Worm (Caenorhabditis elegans): ENCODE results near the gene F28H6.7.

F28H6.7 gene

DNA sequence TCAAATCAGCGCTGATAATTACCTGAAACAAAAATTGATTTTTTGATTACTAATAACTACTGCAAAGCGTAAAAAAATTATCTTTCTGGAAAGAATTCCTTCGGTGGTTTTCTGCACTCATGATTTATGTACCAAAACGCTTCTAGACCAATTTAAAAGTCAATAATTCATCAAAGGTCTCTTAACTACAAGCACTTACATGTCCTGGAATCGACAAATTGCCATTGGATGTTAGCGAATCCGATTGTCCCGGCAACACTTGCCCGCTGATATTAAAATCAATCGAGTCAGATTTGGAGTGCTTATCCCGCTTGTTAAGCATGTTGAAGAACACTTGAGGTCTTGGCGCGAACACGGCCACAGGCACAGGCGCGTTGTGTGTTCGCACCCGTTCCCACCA lies 49.2 kb downstream of the F28H6.7 start:
- no peak for TF ChIP-seq T23F11.4 (GFP tag; optimal IDR thresholded peaks at IDR 0.05)
- no peak for TF ChIP-seq pha-2 (tag; optimal IDR thresholded peaks at IDR 0.05)
- TF ChIP-seq ets-4 (tag; optimal IDR thresholded peaks at IDR 0.05), result no peak
- no peak for TF ChIP-seq ahr-1 (tag; optimal IDR thresholded peaks at IDR 0.05)
- no peak for TF ChIP-seq npax-4 (tag; optimal IDR thresholded peaks at IDR 0.05)
- no peak for TF ChIP-seq ceh-34 (tag; optimal IDR thresholded peaks at IDR 0.05)
- TF ChIP-seq pqm-1 (tag; optimal IDR thresholded peaks at IDR 0.05), result no peak

Data from whole organism, late embryonic.